Worm (Caenorhabditis elegans) whole organism, mixed stage, embryonic: ENCODE results near the gene zim-3.

Experiments
- snpc-4 ChIP-seq: fragments of 150-350 bp; optimal IDR thresholded peaks from 2 replicates; lab custom pipeline; 2014; ENCODE audit warnings: missing biosample characterization, missing genetic modification characterization
- zip-8 ChIP-seq: fragments of 150-350 bp; optimal IDR thresholded peaks from 2 replicates; lab custom pipeline; 2014; ENCODE audit warnings: missing biosample characterization, missing genetic modification characterization
- ztf-11 ChIP-seq: fragments of 150-350 bp; optimal IDR thresholded peaks from 2 replicates; lab custom pipeline; 2014; ENCODE audit warnings: missing biosample characterization, missing genetic modification characterization

DNA sequence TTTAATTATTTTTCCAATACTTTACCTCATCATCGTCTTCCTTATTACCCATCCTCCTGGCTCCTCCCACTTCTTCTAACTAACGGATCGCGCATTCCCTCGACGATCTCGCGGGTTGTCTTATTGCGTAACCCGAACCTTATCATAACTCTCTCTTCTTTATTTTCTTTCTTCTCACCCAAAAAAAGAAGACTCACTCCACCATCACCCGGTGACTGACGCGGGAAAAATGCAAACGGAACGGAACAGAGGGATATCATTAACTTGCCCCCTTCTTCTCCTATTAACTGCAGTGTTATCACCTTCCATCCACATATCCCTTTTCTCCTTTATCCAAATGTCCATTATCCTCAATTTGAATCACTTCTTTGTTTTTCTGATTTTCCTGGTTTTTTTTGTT is 11.6 kb downstream of the zim-3 start:
- TF ChIP-seq ztf-11 (tag; lab: Kevin White, UChicago) (no peak), snpc-4 (tag; lab: Kevin White, UChicago) (no peak), zip-8 (peak; percentile 37)
